Fruit fly (Drosophila melanogaster) whole organism, embryonic: Measurements from ENCODE around the gene H2.0.

ENCODE experiments used
- Asciz ChIP-seq: fragments of 200-800 bp; sonication (Bioruptor generic); optimal IDR thresholded peaks from 2 replicates; lab custom pipeline; 2017; ENCODE audit warnings: missing biosample characterization, mild to moderate bottlenecking, missing genetic modification characterization, missing genetic modification reagents
- BEAF-32 ChIP-seq: fragments of 200-800 bp; sonication (Bioruptor generic); optimal IDR thresholded peaks from 3 replicates; lab custom pipeline; 2017; ENCODE audit warnings: missing biosample characterization, missing genetic modification characterization, mild to moderate bottlenecking, moderate library complexity, missing genetic modification reagents
- CG10147 ChIP-seq: fragments of 200-800 bp; sonication (Bioruptor generic); optimal IDR thresholded peaks from 2 replicates; lab custom pipeline; 2019; ENCODE audit warnings: missing biosample characterization, mild to moderate bottlenecking, missing genetic modification characterization, moderate library complexity
- CG10209 ChIP-seq: fragments of 200-800 bp; sonication (Bioruptor generic); optimal IDR thresholded peaks from 3 replicates; lab custom pipeline; 2017; ENCODE audit warnings: missing biosample characterization, mild to moderate bottlenecking, missing genetic modification characterization, missing genetic modification reagents
- CG10274 ChIP-seq: fragments of 200-800 bp; sonication (Bioruptor generic); optimal IDR thresholded peaks from 3 replicates; lab custom pipeline; 2017; ENCODE audit warnings: missing biosample characterization, mild to moderate bottlenecking, missing genetic modification characterization
- CG10543 ChIP-seq: fragments of 200-800 bp; sonication (Bioruptor generic); optimal IDR thresholded peaks from 3 replicates; lab custom pipeline; 2017; ENCODE audit warnings: missing biosample characterization, mild to moderate bottlenecking, missing genetic modification characterization, moderate library complexity
- CG11398 ChIP-seq: fragments of 200-800 bp; sonication (Bioruptor generic); optimal IDR thresholded peaks from 2 replicates; lab custom pipeline; 2016; ENCODE audit warnings: missing biosample characterization, missing genetic modification characterization
- CG11504 ChIP-seq: fragments of 200-800 bp; sonication (Bioruptor generic); optimal IDR thresholded peaks from 3 replicates; lab custom pipeline; 2019; ENCODE audit warnings: missing biosample characterization, mild to moderate bottlenecking, missing genetic modification characterization, moderate library complexity
- CG12659 ChIP-seq: fragments of 200-800 bp; sonication (Bioruptor generic); optimal IDR thresholded peaks from 3 replicates; lab custom pipeline; 2017; ENCODE audit warnings: mild to moderate bottlenecking, missing biosample characterization, missing genetic modification reagents, missing genetic modification characterization
- CG12769 ChIP-seq: fragments of 200-800 bp; sonication (Bioruptor generic); optimal IDR thresholded peaks from 2 replicates; lab custom pipeline; 2019; ENCODE audit warnings: missing biosample characterization, mild to moderate bottlenecking, missing genetic modification characterization, moderate library complexity
- CG13894 ChIP-seq: fragments of 200-800 bp; sonication (Bioruptor generic); optimal IDR thresholded peaks from 3 replicates; lab custom pipeline; 2018; ENCODE audit warnings: missing biosample characterization, mild to moderate bottlenecking, missing genetic modification characterization, moderate library complexity
- CG4282 ChIP-seq: fragments of 200-800 bp; sonication (Bioruptor generic); optimal IDR thresholded peaks from 2 replicates; lab custom pipeline; 2016; ENCODE audit warnings: missing biosample characterization, missing genetic modification characterization
- CG4820 ChIP-seq: fragments of 200-800 bp; sonication (Bioruptor generic); optimal IDR thresholded peaks from 3 replicates; lab custom pipeline; 2016; ENCODE audit warnings: missing biosample characterization, missing genetic modification characterization
- CG5245 ChIP-seq: fragments of 200-800 bp; sonication (Bioruptor generic); optimal IDR thresholded peaks from 3 replicates; lab custom pipeline; 2016; ENCODE audit warnings: missing biosample characterization, missing genetic modification characterization
- CG6683 ChIP-seq: fragments of 200-800 bp; sonication (Bioruptor generic); optimal IDR thresholded peaks from 2 replicates; lab custom pipeline; 2017; ENCODE audit warnings: missing biosample characterization, mild to moderate bottlenecking, missing genetic modification characterization, missing genetic modification reagents
- CG7928 ChIP-seq: fragments of 200-800 bp; sonication (Bioruptor generic); optimal IDR thresholded peaks from 2 replicates; lab custom pipeline; 2017; ENCODE audit warnings: missing biosample characterization, mild to moderate bottlenecking, missing genetic modification characterization
- CG8290 ChIP-seq, 3 experiments: fragments of 200-800 bp; sonication (Bioruptor generic); optimal IDR thresholded peaks; 2 replicates each; lab custom pipeline; 2016 to 2019; ENCODE audit warnings: missing biosample characterization in 3 of 3, missing genetic modification characterization in 3 of 3, mild to moderate bottlenecking in 2 of 3, moderate library complexity in 1 of 3
- CG8924 ChIP-seq: fragments of 200-800 bp; optimal IDR thresholded peaks from 3 replicates; lab custom pipeline; 2019; ENCODE audit warnings: missing biosample characterization, mild to moderate bottlenecking, missing genetic modification characterization, moderate library complexity
- Deaf1 ChIP-seq: fragments of 200-800 bp; optimal IDR thresholded peaks from 3 replicates; lab custom pipeline; 2019; ENCODE audit warnings: missing biosample characterization, mild to moderate bottlenecking, missing genetic modification characterization, moderate library complexity
- Dek ChIP-seq: fragments of 200-800 bp; sonication (Bioruptor generic); optimal IDR thresholded peaks from 3 replicates; lab custom pipeline; 2019; ENCODE audit warnings: missing biosample characterization, mild to moderate bottlenecking, missing genetic modification characterization, moderate library complexity
- Doc3 ChIP-seq: fragments of 200-800 bp; sonication (Bioruptor generic); IDR thresholded peaks from 3 replicates; pipeline ENCODE4 v1.3.6; 2022; ENCODE audit warnings: missing biosample characterization, missing genetic modification characterization; ENCODE audit not compliant: partially characterized antibody
- NK7.1 ChIP-seq: fragments of 200-800 bp; sonication (Bioruptor generic); optimal IDR thresholded peaks from 3 replicates; lab custom pipeline; 2016; ENCODE audit warnings: missing biosample characterization, missing genetic modification characterization
- Nf-YA ChIP-seq: fragments of 200-800 bp; sonication (Bioruptor generic); IDR thresholded peaks from 2 replicates; pipeline ENCODE4 v1.3.6; 2022; ENCODE audit warnings: missing biosample characterization, missing genetic modification characterization
- Sry-δ ChIP-seq: fragments of 200-800 bp; sonication (Bioruptor generic); optimal IDR thresholded peaks from 2 replicates; lab custom pipeline; 2016; ENCODE audit warnings: missing biosample characterization, missing genetic modification characterization
- Tbp ChIP-seq: fragments of >200 bp; optimal IDR thresholded peaks from 2 replicates; lab custom pipeline; 2018; ENCODE audit warnings: missing biosample characterization, missing genetic modification characterization
- abd-A ChIP-seq: fragments of 200-800 bp; sonication (Bioruptor generic); optimal IDR thresholded peaks from 3 replicates; lab custom pipeline; 2019; ENCODE audit warnings: missing biosample characterization, mild to moderate bottlenecking, missing genetic modification characterization, moderate library complexity
- bab2 ChIP-seq: fragments of 200-800 bp; sonication (Bioruptor generic); optimal IDR thresholded peaks from 2 replicates; lab custom pipeline; 2016; ENCODE audit warnings: missing biosample characterization, missing genetic modification characterization
- cg ChIP-seq: fragments of 200-800 bp; sonication (Bioruptor generic); optimal IDR thresholded peaks from 3 replicates; lab custom pipeline; 2019; ENCODE audit warnings: missing biosample characterization, mild to moderate bottlenecking, missing genetic modification characterization, moderate library complexity
- chn ChIP-seq: fragments of 200-800 bp; sonication (Bioruptor generic); optimal IDR thresholded peaks from 2 replicates; lab custom pipeline; 2016; ENCODE audit warnings: missing biosample characterization, missing genetic modification characterization
- dati ChIP-seq: fragments of 200-800 bp; sonication (Bioruptor generic); IDR thresholded peaks from 2 replicates; pipeline ENCODE4 v1.3.6; 2022; ENCODE audit warnings: missing biosample characterization, missing genetic modification characterization
- dimm ChIP-seq: fragments of 200-800 bp; sonication (Bioruptor generic); IDR thresholded peaks from 2 replicates; pipeline ENCODE4 v1.3.6; 2022; ENCODE audit warnings: missing biosample characterization, missing genetic modification characterization
- eve ChIP-seq, 2 experiments: fragments of >200 bp; optimal IDR thresholded peaks; 2 replicates each; lab custom pipeline; 2017; ENCODE audit warnings: missing biosample characterization in 2 of 2, missing genetic modification characterization in 2 of 2
- fd102C ChIP-seq: fragments of 200-800 bp; sonication (Bioruptor generic); optimal IDR thresholded peaks from 2 replicates; lab custom pipeline; 2018; ENCODE audit warnings: missing biosample characterization, mild to moderate bottlenecking, missing genetic modification characterization, moderate library complexity
- klu ChIP-seq: fragments of 200-800 bp; sonication (Bioruptor generic); IDR thresholded peaks from 2 replicates; pipeline ENCODE4 v1.3.6; 2022; ENCODE audit warnings: missing biosample characterization, missing genetic modification characterization
- kni ChIP-seq: fragments of 200-800 bp; sonication (Bioruptor generic); optimal IDR thresholded peaks from 3 replicates; lab custom pipeline; 2017; ENCODE audit warnings: mild to moderate bottlenecking, missing biosample characterization, missing genetic modification reagents, missing genetic modification characterization
- knrl ChIP-seq: fragments of 200-800 bp; sonication (Bioruptor generic); IDR thresholded peaks from 3 replicates; pipeline ENCODE4 v1.3.6; 2022; ENCODE audit warnings: missing biosample characterization, missing genetic modification characterization; ENCODE audit not compliant: partially characterized antibody
- lab ChIP-seq: fragments of 200-800 bp; sonication (Bioruptor generic); optimal IDR thresholded peaks from 3 replicates; lab custom pipeline; 2017; ENCODE audit warnings: missing biosample characterization, missing genetic modification characterization, mild to moderate bottlenecking, moderate library complexity, missing genetic modification reagents
- lbe ChIP-seq: fragments of 200-800 bp; sonication (Bioruptor generic); optimal IDR thresholded peaks from 2 replicates; lab custom pipeline; 2016; ENCODE audit warnings: missing biosample characterization, mild to moderate bottlenecking, missing genetic modification characterization
- pho ChIP-seq: fragments of 200-800 bp; sonication (Bioruptor generic); optimal IDR thresholded peaks from 2 replicates; lab custom pipeline; 2016; ENCODE audit warnings: missing biosample characterization, missing genetic modification characterization
- pros ChIP-seq: fragments of 200-800 bp; sonication (Bioruptor generic); optimal IDR thresholded peaks from 3 replicates; lab custom pipeline; 2019; ENCODE audit warnings: missing biosample characterization, mild to moderate bottlenecking, missing genetic modification characterization, moderate library complexity
- pzg ChIP-seq: fragments of 200-800 bp; sonication (Bioruptor generic); optimal IDR thresholded peaks from 3 replicates; lab custom pipeline; 2018; ENCODE audit warnings: missing biosample characterization, mild to moderate bottlenecking, missing genetic modification characterization, moderate library complexity
- scrt ChIP-seq: fragments of 200-800 bp; sonication (Bioruptor generic); optimal IDR thresholded peaks from 2 replicates; lab custom pipeline; 2018; ENCODE audit warnings: missing biosample characterization, mild to moderate bottlenecking, missing genetic modification characterization, moderate library complexity
- tll ChIP-seq, 2 experiments: fragments of 200-800 bp in 1 of 2; fragments of >200 bp in 1 of 2; sonication (Bioruptor generic) in 1 of 2; optimal IDR thresholded peaks; 2 replicates each; lab custom pipeline; 2017 to 2019; ENCODE audit warnings: missing biosample characterization in 2 of 2, missing genetic modification characterization in 2 of 2, mild to moderate bottlenecking in 1 of 2, moderate library complexity in 1 of 2
- trem ChIP-seq: fragments of 200-800 bp; optimal IDR thresholded peaks from 3 replicates; lab custom pipeline; 2019; ENCODE audit warnings: missing biosample characterization, mild to moderate bottlenecking, missing genetic modification characterization, moderate library complexity
- twi ChIP-seq: fragments of 200-800 bp; optimal IDR thresholded peaks from 2 replicates; lab custom pipeline; 2019; ENCODE audit warnings: missing biosample characterization, mild to moderate bottlenecking, missing genetic modification characterization, moderate library complexity
- usp ChIP-seq: fragments of >200 bp; optimal IDR thresholded peaks from 2 replicates; lab custom pipeline; 2017; ENCODE audit warnings: missing biosample characterization, missing genetic modification characterization
- wek ChIP-seq: fragments of 200-800 bp; sonication (Bioruptor generic); optimal IDR thresholded peaks from 3 replicates; lab custom pipeline; 2018; ENCODE audit warnings: missing biosample characterization, mild to moderate bottlenecking, missing genetic modification characterization, moderate library complexity
- zen ChIP-seq: fragments of 200-800 bp; sonication (Bioruptor generic); optimal IDR thresholded peaks from 3 replicates; lab custom pipeline; 2018; ENCODE audit warnings: missing biosample characterization, mild to moderate bottlenecking, missing genetic modification characterization, moderate library complexity

Gene H2.0

DNA sequence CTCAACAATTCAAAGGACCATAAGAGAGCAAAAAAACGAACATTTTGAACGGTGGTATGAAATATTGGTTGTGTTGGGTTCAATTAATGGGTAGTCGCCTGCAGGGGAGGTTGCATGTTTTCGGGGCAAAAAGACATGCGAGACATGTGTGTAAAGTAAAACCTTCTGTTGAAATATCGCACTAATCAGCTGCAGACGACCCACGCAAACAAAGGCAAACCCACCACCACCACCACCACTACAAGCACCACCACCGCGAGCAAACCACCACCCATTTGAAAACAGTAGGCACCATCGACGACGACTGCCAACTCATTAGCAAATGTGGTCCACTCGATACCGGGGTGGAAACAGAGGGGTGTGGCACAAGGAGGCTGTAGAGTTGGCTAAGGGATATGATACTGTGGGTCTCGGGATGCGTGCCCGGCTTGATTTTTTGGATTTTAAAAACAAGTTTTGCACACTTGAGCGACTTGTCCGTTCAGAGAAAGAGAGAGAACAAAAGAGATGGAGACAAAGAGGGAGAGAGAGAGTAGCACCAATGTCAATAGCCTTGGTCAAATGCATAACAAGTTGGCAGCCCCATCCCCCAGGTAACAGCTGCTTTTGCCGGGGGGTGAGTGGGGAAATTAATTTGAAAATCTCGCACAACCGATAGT is 42.0 kb downstream of the H2.0 start (continued):
- TF ChIP-seq CG11504 (tag; lab: Kevin White, UChicago), result peak; percentile 2
- TF ChIP-seq wek, result peak; percentile 15
- TF ChIP-seq BEAF-32 (GFP tag; lab: Kevin White, UChicago), result peak; percentile 48
- peak; percentile 22 for TF ChIP-seq CG12659 (GFP tag; lab: Kevin White, UChicago)
- no peak for TF ChIP-seq Nf-YA
- TF ChIP-seq lab (GFP tag; lab: Kevin White, UChicago), result peak; percentile 58
- TF ChIP-seq CG10209 (GFP tag; lab: Kevin White, UChicago), result peak; percentile 5
- TF ChIP-seq knrl, result no peak
- peak; percentile 34 for TF ChIP-seq CG12769 (tag; lab: Kevin White, UChicago)
- peak; percentile 98 for TF ChIP-seq trem (tag; lab: Kevin White, UChicago)
- no peak for TF ChIP-seq Asciz (GFP tag; lab: Kevin White, UChicago)
- no peak for TF ChIP-seq CG7928 (GFP tag; lab: Kevin White, UChicago)
- TF ChIP-seq CG4820 (GFP tag; lab: Kevin White, UChicago), result no peak
- peak; percentile 30 for TF ChIP-seq chn
- peak; percentile 22 for TF ChIP-seq Sry-δ (GFP tag; lab: Kevin White, UChicago)
- TF ChIP-seq lbe, result peak; percentile 19
- peak; percentile 88 for TF ChIP-seq abd-A (tag; lab: Kevin White, UChicago)
- peak; percentile 15 for TF ChIP-seq pzg (GFP tag; lab: Kevin White, UChicago)
- TF ChIP-seq CG10147 (GFP tag; lab: Kevin White, UChicago), result peak; percentile 33
- TF ChIP-seq Tbp (GFP tag; lab: Kevin White, UChicago), result no peak
- TF ChIP-seq klu, result no peak
- peak; percentile 51 for TF ChIP-seq CG10543 (GFP tag; lab: Kevin White, UChicago)
- TF ChIP-seq CG10274 (GFP tag; lab: Kevin White, UChicago), result peak; percentile 11
- peak; percentile 35 for TF ChIP-seq CG8924 (tag; lab: Kevin White, UChicago)
- peak; percentile 1 for TF ChIP-seq Dek (tag; lab: Kevin White, UChicago)
- no peak for TF ChIP-seq tll (GFP tag; optimal IDR thresholded peaks at IDR 0.05; lab: Kevin White, UChicago)
- TF ChIP-seq Deaf1 (tag; lab: Kevin White, UChicago), result peak; percentile 64
- TF ChIP-seq dati (GFP tag; lab: Robert Waterston, UW), result no peak
- no peak for TF ChIP-seq CG4282
- peak; percentile 91 for TF ChIP-seq kni (GFP tag; lab: Kevin White, UChicago)
- peak; percentile 79 for TF ChIP-seq twi (tag; lab: Kevin White, UChicago)
- peak; percentile 97 for TF ChIP-seq pros (GFP tag; lab: Kevin White, UChicago)
- no peak for TF ChIP-seq dimm (GFP tag; lab: Robert Waterston, UW)
- no peak for TF ChIP-seq CG11398 (GFP tag; lab: Kevin White, UChicago)
- TF ChIP-seq pho (GFP tag; lab: Kevin White, UChicago), result peak; percentile 19
- peak; percentile 1 for TF ChIP-seq scrt (GFP tag; lab: Kevin White, UChicago)
- no peak for TF ChIP-seq eve (GFP tag; optimal IDR thresholded peaks at IDR 0.05; lab: Kevin White, UChicago)
- TF ChIP-seq CG5245 (GFP tag; lab: Kevin White, UChicago), result no peak
- TF ChIP-seq CG8290 (GFP tag; optimal IDR thresholded peaks at IDR 0.05; lab: Kevin White, UChicago), result no peak
- peak in 1 of 2 experiments; percentile 17 for TF ChIP-seq CG8290 (tag; optimal IDR thresholded peaks at IDR 0.05; lab: Kevin White, UChicago)
- TF ChIP-seq Doc3 (GFP tag; lab: Robert Waterston, UW), result no peak
- peak; percentile 22 for TF ChIP-seq zen (tag; lab: Kevin White, UChicago)
- no peak for TF ChIP-seq usp (GFP tag; lab: Kevin White, UChicago)
- no peak for TF ChIP-seq fd102C
- TF ChIP-seq NK7.1 (GFP tag; lab: Kevin White, UChicago), result no peak
- TF ChIP-seq CG6683, result peak; percentile 35
- peak; percentile 14 for TF ChIP-seq bab2 (GFP tag; lab: Kevin White, UChicago)
- peak; percentile 18 for TF ChIP-seq CG13894 (tag; lab: Kevin White, UChicago)
- TF ChIP-seq cg, result peak; percentile 36
